Fruit fly (Drosophila melanogaster): ENCODE results near the gene CG3987.

CG3987 gene

DNA sequence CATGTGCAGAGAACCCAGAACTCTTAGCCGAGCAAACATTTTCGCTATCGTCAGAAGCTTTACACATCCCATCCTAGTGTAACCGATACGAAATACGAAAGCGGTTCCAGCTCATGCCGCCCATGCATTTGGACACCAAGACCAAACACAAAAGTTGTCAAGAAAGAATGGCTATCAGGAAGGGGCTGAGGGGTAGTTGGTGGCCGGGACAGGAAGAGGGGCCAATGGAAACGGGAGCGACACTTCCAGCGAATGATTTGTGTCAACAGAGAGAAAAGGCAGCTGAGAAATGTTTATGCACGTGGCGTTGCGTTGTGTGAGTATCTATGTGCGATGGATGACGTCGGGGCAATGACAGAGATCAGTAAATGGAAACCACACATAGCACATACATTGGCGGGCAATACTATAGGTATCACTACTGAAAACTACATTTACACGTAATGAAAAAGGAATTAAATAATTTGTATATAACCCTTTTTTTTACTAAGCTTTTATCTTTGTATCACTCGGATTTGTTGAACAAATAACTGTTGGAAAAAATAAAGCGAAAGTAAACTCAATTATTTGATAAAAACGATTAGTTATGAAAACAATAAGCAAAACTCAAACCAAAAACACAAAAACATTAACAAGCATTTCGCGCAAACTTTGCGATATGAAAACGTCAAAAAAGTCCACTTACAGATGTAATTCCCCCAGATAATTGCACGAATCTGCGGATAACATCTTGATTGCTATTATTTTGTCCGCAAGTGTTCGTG lies 25.1 kb upstream of the CG3987 start (continued):
- no peak for TF ChIP-seq Hmx (GFP tag; optimal IDR thresholded peaks at IDR 0.05)
- no peak for TF ChIP-seq jigr1 (GFP tag; IDR thresholded peaks at IDR 0.05)
- TF ChIP-seq Eip74EF (GFP tag; optimal IDR thresholded peaks at IDR 0.05) = peak in 1 of 2 experiments; percentile 61
- no peak for TF ChIP-seq CG14965 (GFP tag; optimal IDR thresholded peaks at IDR 0.05; ENCODE audit: borderline replicate concordance)
- TF ChIP-seq zf30C (GFP tag; optimal IDR thresholded peaks at IDR 0.05) = no peak
- TF ChIP-seq pros (GFP tag; optimal IDR thresholded peaks at IDR 0.05) = no peak
- TF ChIP-seq crol (GFP tag; IDR thresholded peaks at IDR 0.05) = peak; percentile 36; the same call in 1 of the 2 replicates
- TF ChIP-seq TFAM (GFP tag; optimal IDR thresholded peaks at IDR 0.05) = no peak
- no peak for TF ChIP-seq Dbx (GFP tag; IDR thresholded peaks at IDR 0.05)
- TF ChIP-seq CG6689 (GFP tag; IDR thresholded peaks at IDR 0.05) = peak; percentile 40; the same call in 1 of the 2 replicates
- TF ChIP-seq Doc3 (GFP tag; IDR thresholded peaks at IDR 0.05; ENCODE audit: partially characterized antibody) = no peak
- TF ChIP-seq CG7556 (GFP tag; optimal IDR thresholded peaks at IDR 0.05) = peak; percentile 61
- TF ChIP-seq ems (GFP tag; optimal IDR thresholded peaks at IDR 0.05) = no peak
- TF ChIP-seq Nf-YC (tag; optimal IDR thresholded peaks at IDR 0.05) = no peak
- TF ChIP-seq Adf1 (GFP tag; IDR thresholded peaks at IDR 0.05) = no peak
- peak; percentile 30 for TF ChIP-seq CG12104 (GFP tag; optimal IDR thresholded peaks at IDR 0.05)
- peak; percentile 29 for TF ChIP-seq ewg (GFP tag; optimal IDR thresholded peaks at IDR 0.05)
- no peak for TF ChIP-seq hbn (GFP tag; IDR thresholded peaks at IDR 0.05; ENCODE audit: partially characterized antibody)
- no peak for TF ChIP-seq luna (GFP tag; optimal IDR thresholded peaks at IDR 0.05)
- TF ChIP-seq CG14710 (tag; optimal IDR thresholded peaks at IDR 0.05) = peak; percentile 55
- TF ChIP-seq CG31224 (GFP tag; IDR thresholded peaks at IDR 0.05) = no peak
- peak; percentile 28 for TF ChIP-seq Meics (GFP tag; optimal IDR thresholded peaks at IDR 0.05)
- TF ChIP-seq Nf-YA (GFP tag; IDR thresholded peaks at IDR 0.05) = 0 out of 2 replicates have a peak, but pooled peaks have one; percentile 21
- TF ChIP-seq CG3065 (GFP tag; optimal IDR thresholded peaks at IDR 0.05) = no peak
- TF ChIP-seq CG16815 (GFP tag; optimal IDR thresholded peaks at IDR 0.05) = peak; percentile 7
- peak in 1 of 3 experiments; percentile 49 for TF ChIP-seq lola (GFP tag; optimal IDR thresholded peaks at IDR 0.05)
- TF ChIP-seq abd-A (tag; optimal IDR thresholded peaks at IDR 0.05) = no peak
- peak; percentile 16 for TF ChIP-seq CG8359 (GFP tag; optimal IDR thresholded peaks at IDR 0.05; ENCODE audit: borderline replicate concordance)
- no peak for TF ChIP-seq CG13894 (tag; optimal IDR thresholded peaks at IDR 0.05)
- TF ChIP-seq dmrt99B (tag; optimal IDR thresholded peaks at IDR 0.05) = peak; percentile 76
- no peak for TF ChIP-seq CG2889 (GFP tag; IDR thresholded peaks at IDR 0.05)
- TF ChIP-seq CG15601 (tag; optimal IDR thresholded peaks at IDR 0.05) = peak; percentile 27
- TF ChIP-seq GATAe (GFP tag; conservative IDR thresholded peaks at IDR 0.05) = no peak
- TF ChIP-seq CG18476 (GFP tag; optimal IDR thresholded peaks at IDR 0.05) = peak; percentile 1
- TF ChIP-seq schlank (tag; optimal IDR thresholded peaks at IDR 0.05) = no peak
- no peak for TF ChIP-seq cwo (GFP tag; optimal IDR thresholded peaks at IDR 0.05)
- TF ChIP-seq fru (optimal IDR thresholded peaks at IDR 0.05) = no peak
- peak; percentile 32 for TF ChIP-seq CG15269 (tag; optimal IDR thresholded peaks at IDR 0.05)
- TF ChIP-seq CG10321 (GFP tag; IDR thresholded peaks at IDR 0.05) = no peak
- TF ChIP-seq CG17829 (tag; optimal IDR thresholded peaks at IDR 0.05) = peak; percentile 43
- TF ChIP-seq CG1529 (GFP tag; optimal IDR thresholded peaks at IDR 0.05) = peak; percentile 36
- peak; percentile 6 for TF ChIP-seq CG17385 (GFP tag; optimal IDR thresholded peaks at IDR 0.05)
- no peak for TF ChIP-seq Dek (tag; optimal IDR thresholded peaks at IDR 0.05)
- peak; percentile 24 for TF ChIP-seq Xbp1 (GFP tag; optimal IDR thresholded peaks at IDR 0.05)
- TF ChIP-seq B-H2 (GFP tag; optimal IDR thresholded peaks at IDR 0.05) = no peak
- no peak for TF ChIP-seq BtbVII (GFP tag; optimal IDR thresholded peaks at IDR 0.05)
- TF ChIP-seq chinmo (GFP tag; IDR thresholded peaks at IDR 0.05; ENCODE audit: partially characterized antibody) = no peak
- peak; percentile 58 for TF ChIP-seq Blimp-1 (GFP tag; optimal IDR thresholded peaks at IDR 0.05)

Data from whole organism, embryonic.